Worm (Caenorhabditis elegans) whole organism, mixed stage, embryonic: Measurements from ENCODE around the gene R13A5.15.

ENCODE experiments used
- M03D4.4 ChIP-seq: sonication (generic microtip); optimal IDR thresholded peaks from 2 replicates; lab custom pipeline; 2017; ENCODE audit warnings: mild to moderate bottlenecking, missing genetic modification characterization, missing compliant biosample characterization
- bed-3 ChIP-seq: fragments of 200-800 bp; sonication (Bioruptor generic); optimal IDR thresholded peaks from 3 replicates; lab custom pipeline; 2018; ENCODE audit warnings: mild to moderate bottlenecking, missing genetic modification characterization, moderate library complexity, missing compliant biosample characterization
- blmp-1 ChIP-seq: fragments of 150-350 bp; optimal IDR thresholded peaks from 2 replicates; lab custom pipeline; 2014; ENCODE audit warnings: missing biosample characterization, missing genetic modification characterization
- ceh-43 ChIP-seq: fragments of 200-800 bp; sonication (Bioruptor generic); optimal IDR thresholded peaks from 2 replicates; lab custom pipeline; 2018; ENCODE audit warnings: mild to moderate bottlenecking, missing genetic modification characterization, moderate library complexity, missing compliant biosample characterization
- ceh-83 ChIP-seq: fragments of 200-800 bp; sonication (Bioruptor generic); optimal IDR thresholded peaks from 2 replicates; lab custom pipeline; 2018; ENCODE audit warnings: mild to moderate bottlenecking, missing genetic modification characterization, missing compliant biosample characterization
- ces-1 ChIP-seq: fragments of 150-350 bp; optimal IDR thresholded peaks from 2 replicates; lab custom pipeline; 2014; ENCODE audit warnings: missing biosample characterization, missing genetic modification reagents, missing genetic modification characterization
- cnd-1 ChIP-seq: fragments of 200-800 bp; sonication (Bioruptor generic); optimal IDR thresholded peaks from 2 replicates; lab custom pipeline; 2018; ENCODE audit warnings: mild to moderate bottlenecking, missing genetic modification characterization, missing compliant biosample characterization
- drap-1 ChIP-seq: fragments of 200-800 bp; sonication (Bioruptor generic); optimal IDR thresholded peaks from 3 replicates; lab custom pipeline; 2018; ENCODE audit warnings: mild to moderate bottlenecking, missing genetic modification characterization, missing compliant biosample characterization
- elt-1 ChIP-seq: sonication (generic microtip); optimal IDR thresholded peaks from 2 replicates; lab custom pipeline; 2017; ENCODE audit warnings: missing genetic modification characterization, mild to moderate bottlenecking, missing compliant biosample characterization, antibody characterized with exemption, moderate library complexity, borderline replicate concordance; ENCODE audit not compliant: insufficient read depth
- elt-3 ChIP-seq: fragments of 150-350 bp; optimal IDR thresholded peaks from 2 replicates; lab custom pipeline; 2014; ENCODE audit warnings: missing biosample characterization, missing genetic modification characterization
- flh-1 ChIP-seq: fragments of 200-800 bp; sonication (Bioruptor generic); optimal IDR thresholded peaks from 2 replicates; lab custom pipeline; 2018; ENCODE audit warnings: mild to moderate bottlenecking, missing genetic modification characterization, moderate library complexity, missing compliant biosample characterization
- ham-2 ChIP-seq: fragments of 200-800 bp; sonication (Bioruptor generic); optimal IDR thresholded peaks from 2 replicates; lab custom pipeline; 2018; ENCODE audit warnings: mild to moderate bottlenecking, missing genetic modification characterization, missing compliant biosample characterization
- hlh-1 ChIP-seq: fragments of 150-350 bp; optimal IDR thresholded peaks from 2 replicates; lab custom pipeline; 2014; ENCODE audit warnings: missing biosample characterization, missing genetic modification reagents, missing genetic modification characterization
- lin-13 ChIP-seq: fragments of 150-350 bp; optimal IDR thresholded peaks from 2 replicates; lab custom pipeline; 2014; ENCODE audit warnings: missing biosample characterization, missing genetic modification characterization
- lin-32 ChIP-seq: fragments of 200-800 bp; sonication (Bioruptor generic); optimal IDR thresholded peaks from 2 replicates; lab custom pipeline; 2018; ENCODE audit warnings: mild to moderate bottlenecking, missing genetic modification characterization, missing compliant biosample characterization
- lsy-2 ChIP-seq: fragments of 150-350 bp; optimal IDR thresholded peaks from 2 replicates; lab custom pipeline; 2014; ENCODE audit warnings: missing biosample characterization, missing genetic modification characterization
- mab-5 ChIP-seq: fragments of 150-350 bp; optimal IDR thresholded peaks from 2 replicates; lab custom pipeline; 2014; ENCODE audit warnings: missing biosample characterization, missing genetic modification characterization
- mep-1 ChIP-seq: fragments of 150-350 bp; optimal IDR thresholded peaks from 2 replicates; lab custom pipeline; 2017; ENCODE audit warnings: missing biosample characterization, missing genetic modification reagents, missing genetic modification characterization, inconsistent platforms
- nhr-12 ChIP-seq: fragments of 150-350 bp; optimal IDR thresholded peaks from 2 replicates; lab custom pipeline; 2014; ENCODE audit warnings: missing biosample characterization, missing genetic modification characterization
- nhr-2 ChIP-seq: fragments of 150-350 bp; optimal IDR thresholded peaks from 2 replicates; lab custom pipeline; 2014; ENCODE audit warnings: missing biosample characterization, missing genetic modification characterization
- nhr-28 ChIP-seq: fragments of 150-350 bp; optimal IDR thresholded peaks from 2 replicates; lab custom pipeline; 2014; ENCODE audit warnings: missing biosample characterization, missing genetic modification characterization
- nhr-76 ChIP-seq: sonication (generic microtip); optimal IDR thresholded peaks from 2 replicates; lab custom pipeline; 2017; ENCODE audit warnings: missing biosample characterization, missing genetic modification characterization
- sem-2 ChIP-seq: fragments of 200-800 bp; sonication (Bioruptor generic); optimal IDR thresholded peaks from 2 replicates; lab custom pipeline; 2018; ENCODE audit warnings: mild to moderate bottlenecking, missing genetic modification characterization, missing compliant biosample characterization
- snpc-4 ChIP-seq: fragments of 150-350 bp; optimal IDR thresholded peaks from 2 replicates; lab custom pipeline; 2014; ENCODE audit warnings: missing biosample characterization, missing genetic modification characterization
- sptf-1 ChIP-seq: sonication (generic microtip); optimal IDR thresholded peaks from 2 replicates; lab custom pipeline; 2017; ENCODE audit warnings: mild to moderate bottlenecking, missing genetic modification characterization, moderate library complexity, missing compliant biosample characterization
- tbx-8 ChIP-seq: fragments of 200-800 bp; sonication (Bioruptor generic); optimal IDR thresholded peaks from 2 replicates; lab custom pipeline; 2018; ENCODE audit warnings: mild to moderate bottlenecking, missing genetic modification characterization, moderate library complexity, missing compliant biosample characterization
- unc-120 ChIP-seq: sonication (generic microtip); optimal IDR thresholded peaks from 2 replicates; lab custom pipeline; 2017; ENCODE audit warnings: missing genetic modification characterization, missing compliant biosample characterization; ENCODE audit not compliant: poor library complexity, severe bottlenecking
- unc-39 ChIP-seq: fragments of 150-350 bp; optimal IDR thresholded peaks from 2 replicates; lab custom pipeline; 2014; ENCODE audit warnings: missing biosample characterization, missing genetic modification characterization
- unc-62 ChIP-seq: fragments of 150-350 bp; optimal IDR thresholded peaks from 2 replicates; lab custom pipeline; 2014; ENCODE audit warnings: missing biosample characterization, missing genetic modification reagents, missing genetic modification characterization
- zip-8 ChIP-seq: fragments of 150-350 bp; optimal IDR thresholded peaks from 2 replicates; lab custom pipeline; 2014; ENCODE audit warnings: missing biosample characterization, missing genetic modification characterization
- ztf-11 ChIP-seq: fragments of 150-350 bp; optimal IDR thresholded peaks from 2 replicates; lab custom pipeline; 2014; ENCODE audit warnings: missing biosample characterization, missing genetic modification characterization

Gene R13A5.15

DNA sequence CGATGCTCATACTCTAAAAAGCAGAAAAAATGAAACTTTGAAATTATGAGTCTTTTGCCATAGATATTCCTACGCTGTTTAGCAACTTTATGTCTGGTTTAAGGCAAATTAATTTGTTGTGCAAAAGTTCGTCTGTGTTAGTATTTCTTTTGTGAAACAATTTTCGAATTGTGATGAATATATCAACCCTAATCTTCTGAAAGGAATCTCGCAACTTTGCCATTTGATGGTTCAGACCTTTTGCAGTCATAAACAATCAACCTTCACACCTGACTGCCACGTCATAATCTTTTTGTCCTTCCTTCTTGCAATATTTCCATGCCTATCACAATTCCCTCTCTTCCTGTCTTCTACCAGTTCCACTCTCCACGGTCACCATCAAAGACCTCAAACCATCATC lies 31.7 kb upstream of the R13A5.15 start:
- TF ChIP-seq lin-13 (tag; lab: Kevin White, UChicago) (no peak), elt-1 (tag; lab: Kevin White, UChicago) (no peak), tbx-8 (GFP tag; lab: Kevin White, UChicago) (no peak), mab-5 (tag; lab: Kevin White, UChicago) (no peak), elt-3 (tag; lab: Kevin White, UChicago) (no peak), snpc-4 (tag; lab: Kevin White, UChicago) (no peak)

DNA sequence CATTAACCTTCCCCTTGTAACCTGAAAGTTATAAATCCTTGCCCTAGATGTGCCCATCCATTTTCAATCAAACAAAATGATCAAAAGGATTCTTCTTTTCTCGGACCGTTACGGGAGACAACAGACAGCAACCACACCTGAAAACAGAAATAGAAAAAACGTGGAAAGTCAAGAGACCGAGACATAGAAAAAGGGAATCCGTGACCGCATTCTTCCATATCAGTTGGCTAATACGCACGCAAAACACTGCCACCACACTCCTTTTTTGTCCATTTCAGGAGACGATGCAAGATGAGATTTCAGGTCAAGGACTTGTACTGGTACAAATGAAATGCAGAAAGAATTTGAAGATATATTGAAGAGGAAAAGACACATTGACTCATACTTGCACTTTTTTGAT lies 30.2 kb upstream of the R13A5.15 start:
- TF ChIP-seq nhr-28 (tag; lab: Kevin White, UChicago) (no peak), zip-8 (no peak), hlh-1 (tag; lab: Kevin White, UChicago) (no peak), cnd-1 (tag; lab: Kevin White, UChicago) (no peak), unc-62 (GFP tag; lab: Kevin White, UChicago) (no peak), lin-32 (GFP tag; lab: Kevin White, UChicago) (no peak), snpc-4 (tag; lab: Kevin White, UChicago) (no peak), lsy-2 (tag; lab: Kevin White, UChicago) (no peak), tbx-8 (GFP tag; lab: Kevin White, UChicago) (no peak), ceh-43 (GFP tag; lab: Kevin White, UChicago) (no peak), ham-2 (GFP tag; lab: Kevin White, UChicago) (no peak), nhr-12 (tag; lab: Kevin White, UChicago) (no peak), nhr-2 (tag; lab: Kevin White, UChicago) (no peak), blmp-1 (tag; lab: Kevin White, UChicago) (no peak), ceh-83 (GFP tag; lab: Kevin White, UChicago) (no peak), elt-1 (tag; lab: Kevin White, UChicago) (no peak), sptf-1 (tag; lab: Kevin White, UChicago) (no peak), flh-1 (GFP tag; lab: Kevin White, UChicago) (no peak), nhr-76 (no peak), sem-2 (GFP tag; lab: Kevin White, UChicago) (no peak)
- TF ChIP-seq, all 35 proteins: peak for 0

DNA sequence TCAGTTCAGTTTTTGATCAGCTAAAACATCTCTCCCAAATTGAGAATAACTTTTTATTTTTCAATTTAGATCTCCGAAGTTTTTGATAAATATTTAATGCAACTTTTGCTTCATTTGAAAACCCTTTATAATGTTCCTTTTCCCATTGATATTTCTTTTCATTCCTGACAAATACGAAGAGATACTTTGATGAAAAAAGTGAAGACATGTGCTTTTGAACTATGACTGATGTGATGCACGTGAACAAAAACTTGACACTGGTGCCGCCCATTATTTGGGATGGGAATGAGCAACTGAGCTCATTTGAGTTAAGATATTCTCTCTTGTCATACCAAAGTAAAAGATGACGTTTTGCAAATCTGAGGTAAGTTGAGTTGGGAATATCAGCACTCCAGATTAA lies 28.1 kb upstream of the R13A5.15 start, which contains the start of gene T04A6.1:
T04A6.1 (plus strand) TSS at position 301 of the 400 bp plus-strand sequence.
- TF ChIP-seq unc-62 (GFP tag; lab: Kevin White, UChicago) (no peak), lsy-2 (tag; lab: Kevin White, UChicago) (no peak), ceh-83 (GFP tag; lab: Kevin White, UChicago) (no peak), zip-8 (no peak), mep-1 (tag; lab: Kevin White, UChicago) (no peak)

DNA sequence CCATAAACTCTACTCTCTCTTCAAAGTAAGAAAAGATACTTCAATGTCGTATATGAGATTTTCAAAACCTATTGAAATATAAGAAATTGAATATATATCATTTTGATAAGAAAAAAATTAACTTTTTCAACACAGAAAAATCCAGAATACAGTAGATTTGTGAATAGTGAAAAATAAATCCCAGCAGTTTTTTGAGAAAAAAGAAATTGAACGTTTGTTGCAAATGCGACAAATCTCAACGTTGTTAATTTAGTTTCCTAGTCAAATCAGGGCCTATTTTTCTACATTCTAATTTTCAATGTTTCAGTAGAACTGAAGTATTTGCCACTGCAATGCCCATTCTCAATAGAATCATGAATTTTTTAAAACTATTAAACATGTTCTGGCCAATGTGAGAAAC lies 26.4 kb upstream of the R13A5.15 start, which contains the start of gene T04A6.2:
T04A6.2 (plus strand) TSS at position 301 of the 400 bp plus-strand sequence.
- TF ChIP-seq snpc-4 (tag; lab: Kevin White, UChicago) (no peak), lin-32 (GFP tag; lab: Kevin White, UChicago) (no peak), ces-1 (GFP tag; lab: Kevin White, UChicago) (no peak), blmp-1 (tag; lab: Kevin White, UChicago) (no peak), cnd-1 (tag; lab: Kevin White, UChicago) (no peak), M03D4.4 (no peak), ztf-11 (tag; lab: Kevin White, UChicago) (no peak), lsy-2 (tag; lab: Kevin White, UChicago) (no peak), mep-1 (tag; lab: Kevin White, UChicago) (no peak), zip-8 (no peak), unc-120 (no peak), nhr-12 (tag; lab: Kevin White, UChicago) (no peak), sptf-1 (tag; lab: Kevin White, UChicago) (no peak), ceh-83 (GFP tag; lab: Kevin White, UChicago) (no peak), elt-3 (tag; lab: Kevin White, UChicago) (no peak), nhr-2 (tag; lab: Kevin White, UChicago) (no peak), nhr-28 (tag; lab: Kevin White, UChicago) (no peak), drap-1 (GFP tag; lab: Kevin White, UChicago) (no peak), unc-39 (no peak)

DNA sequence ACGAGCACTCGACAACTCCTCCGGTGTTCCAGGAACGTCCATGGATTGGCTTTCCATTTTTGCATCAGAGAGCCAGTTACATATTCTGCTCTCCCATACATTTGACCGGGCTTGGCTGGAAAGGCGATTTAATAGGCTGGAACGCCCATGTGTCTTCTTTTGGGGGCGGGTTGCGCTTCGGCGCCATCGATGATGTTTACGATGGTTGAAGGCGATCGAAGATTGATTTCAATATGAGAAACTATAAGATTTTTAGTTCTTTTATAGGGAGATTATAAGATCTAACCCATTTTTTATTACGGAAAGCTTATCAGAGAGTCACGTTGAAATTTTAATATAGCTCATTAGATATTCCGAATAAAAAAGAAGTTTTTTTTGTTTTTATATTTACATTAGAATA lies 21.1 kb upstream of the R13A5.15 start, which contains the start of gene nsph-4.3:
nsph-4.3 (minus strand) TSS at position 101 of the 400 bp plus-strand sequence.
- TF ChIP-seq bed-3 (GFP tag; lab: Kevin White, UChicago) (no peak), drap-1 (GFP tag; lab: Kevin White, UChicago) (no peak), snpc-4 (tag; lab: Kevin White, UChicago) (no peak), ham-2 (GFP tag; lab: Kevin White, UChicago) (no peak), unc-39 (no peak), nhr-76 (no peak)
- TF ChIP-seq, all 35 proteins: peak for 0
